Fruit fly (Drosophila melanogaster): ENCODE measurements around the gene bmm.

DNA sequence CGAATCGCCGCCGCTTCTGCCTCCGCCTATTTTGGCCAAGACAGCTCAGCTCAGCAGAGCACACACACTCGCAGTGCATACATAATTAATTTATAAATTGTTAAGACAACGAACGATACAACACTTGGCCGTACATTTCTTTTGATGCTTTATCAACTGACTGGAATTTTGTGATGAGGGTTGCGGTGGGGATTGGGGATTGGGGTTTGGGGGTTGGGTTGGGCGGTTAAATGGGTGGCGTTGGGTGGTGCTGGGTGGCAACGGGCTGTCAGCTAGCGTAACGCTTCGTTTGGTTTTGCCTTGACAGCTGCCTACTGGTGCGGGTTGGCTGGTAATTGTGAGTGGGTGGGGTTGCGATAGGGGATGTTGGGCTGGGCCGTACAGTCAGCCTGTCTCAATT is 36.2 kb upstream of the bmm start:
- TF ChIP-seq Ets98B (GFP tag; IDR thresholded peaks at IDR 0.05) (no peak), CG14655 (GFP tag; optimal IDR thresholded peaks at IDR 0.05) (no peak), rn (GFP tag; IDR thresholded peaks at IDR 0.05) (no peak), CG15710 (tag; optimal IDR thresholded peaks at IDR 0.05) (no peak), CG9948 (tag; optimal IDR thresholded peaks at IDR 0.05) (no peak), CG32121 (GFP tag; IDR thresholded peaks at IDR 0.05) (no peak), CG4496 (GFP tag; IDR thresholded peaks at IDR 0.05) (no peak), CG17806 (tag; optimal IDR thresholded peaks at IDR 0.05) (no peak), EcR (GFP tag; optimal IDR thresholded peaks at IDR 0.05) (no peak), D1 (tag; optimal IDR thresholded peaks at IDR 0.05) (no peak), CG13204 (GFP tag; optimal IDR thresholded peaks at IDR 0.05) (no peak)

All from whole organism, pupa.